Worm (Caenorhabditis elegans): ENCODE measurements around the gene col-105.

DNA sequence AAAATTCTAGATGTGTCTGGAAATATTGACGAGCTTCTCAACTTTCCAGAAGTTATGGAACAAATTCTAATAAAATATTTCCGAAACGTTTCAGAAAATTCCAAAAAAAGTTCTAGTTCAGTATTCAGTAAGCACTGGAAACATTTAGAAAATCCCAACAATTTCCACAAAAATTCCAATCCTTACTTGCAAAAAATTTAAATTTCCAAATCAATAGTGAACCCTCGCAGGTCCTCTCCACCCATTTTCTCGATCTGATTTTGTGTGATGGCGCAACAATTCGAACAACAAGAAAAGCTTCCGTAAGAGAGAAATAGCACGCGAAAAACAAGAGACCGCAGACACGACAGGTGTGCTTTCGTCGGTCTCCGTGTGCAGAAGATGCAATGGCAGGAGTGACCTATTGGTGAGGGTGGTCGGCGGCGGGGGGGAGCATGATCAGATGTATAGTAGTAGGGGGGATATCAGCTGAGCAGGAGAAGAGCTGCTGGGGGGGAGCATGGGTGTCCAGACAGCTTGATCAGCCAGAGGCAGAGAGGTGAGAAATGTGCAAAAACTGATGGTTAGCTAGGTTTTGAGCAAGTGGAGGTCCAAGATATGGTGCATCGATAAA is 2.7 kb upstream of the col-105 start:
- TF ChIP-seq unc-62 (GFP tag; optimal IDR thresholded peaks at IDR 0.05) (no peak), elt-1 (tag; optimal IDR thresholded peaks at IDR 0.05; ENCODE audit: borderline replicate concordance, insufficient read depth) (no peak), lsy-2 (tag; optimal IDR thresholded peaks at IDR 0.05) (no peak)

Measured in whole organism, mixed stage, embryonic.